Fruit fly (Drosophila melanogaster): ENCODE measurements around the gene Dis3l2.
A peak's percentile ranks its signal among the peaks of the same experiment; 100 is the strongest.

Dis3l2 gene

dm6 chr3L:262724-263177 lies 50.2 kb downstream of the Dis3l2 start:
- TF ChIP-seq Myc (optimal IDR thresholded peaks at IDR 0.05) = peak; percentile 42
- no peak for TF ChIP-seq Abd-B (GFP tag; optimal IDR thresholded peaks at IDR 0.05)
- TF ChIP-seq Hnf4 (GFP tag; optimal IDR thresholded peaks at IDR 0.05) = peak; percentile 25
- TF ChIP-seq CG9705 (GFP tag; optimal IDR thresholded peaks at IDR 0.05) = no peak
- no peak for TF ChIP-seq pan (optimal IDR thresholded peaks at IDR 0.05)
- no peak for TF ChIP-seq sv (GFP tag; optimal IDR thresholded peaks at IDR 0.05)
- TF ChIP-seq dl (GFP tag; optimal IDR thresholded peaks at IDR 0.05; ENCODE audit: insufficient read depth in 1 of 2, partially characterized antibody in 2 of 2) = no peak
- TF ChIP-seq GATAd (GFP tag; optimal IDR thresholded peaks at IDR 0.05) = no peak
- peak; percentile 20 for TF ChIP-seq psq (GFP tag; optimal IDR thresholded peaks at IDR 0.05)

dm6 chr3L:263500-264377 lies 51.2 kb downstream of the Dis3l2 start:
- TF ChIP-seq lola (GFP tag; optimal IDR thresholded peaks at IDR 0.05) (no peak), HLH106 (tag; optimal IDR thresholded peaks at IDR 0.05) (no peak), pan (optimal IDR thresholded peaks at IDR 0.05) (no peak)

- peak; percentile 27 for TF ChIP-seq Sp1 (GFP tag; optimal IDR thresholded peaks at IDR 0.05)
- TF ChIP-seq rgr (GFP tag; optimal IDR thresholded peaks at IDR 0.05) = peak; percentile 70
- TF ChIP-seq Rel (GFP tag; optimal IDR thresholded peaks at IDR 0.05) = no peak
- TF ChIP-seq Rel (tag; optimal IDR thresholded peaks at IDR 0.05) = no peak
- TF ChIP-seq psq (GFP tag; optimal IDR thresholded peaks at IDR 0.05) = peak; percentile 48
- peak; percentile 42 for TF ChIP-seq jim (GFP tag; optimal IDR thresholded peaks at IDR 0.05)
- TF ChIP-seq N (GFP tag; optimal IDR thresholded peaks at IDR 0.05) = no peak
- peak; percentile 37 for TF ChIP-seq ey (GFP tag; optimal IDR thresholded peaks at IDR 0.05)
- peak; percentile 47 for TF ChIP-seq OdsH (GFP tag; optimal IDR thresholded peaks at IDR 0.05)
- peak; percentile 57 for TF ChIP-seq fru (GFP tag; optimal IDR thresholded peaks at IDR 0.05)
- TF ChIP-seq woc (GFP tag; optimal IDR thresholded peaks at IDR 0.05) = peak; percentile 40
- peak; percentile 74 for TF ChIP-seq Hr83 (GFP tag; optimal IDR thresholded peaks at IDR 0.05; ENCODE audit: poor library complexity, severe bottlenecking)
- TF ChIP-seq dl (GFP tag; optimal IDR thresholded peaks at IDR 0.05; ENCODE audit: insufficient read depth in 1 of 2, partially characterized antibody in 2 of 2) = no peak
- peak; percentile 71 for TF ChIP-seq Hnf4 (GFP tag; optimal IDR thresholded peaks at IDR 0.05)
- TF ChIP-seq sage (GFP tag; optimal IDR thresholded peaks at IDR 0.05) = no peak
- peak; percentile 62 for TF ChIP-seq sv (GFP tag; optimal IDR thresholded peaks at IDR 0.05)
- no peak for TF ChIP-seq CrebA (GFP tag; optimal IDR thresholded peaks at IDR 0.05; ENCODE audit: borderline replicate concordance)
- no peak for TF ChIP-seq Vsx2 (GFP tag; optimal IDR thresholded peaks at IDR 0.05; ENCODE audit: partially characterized antibody)
- TF ChIP-seq CG32264 (GFP tag; optimal IDR thresholded peaks at IDR 0.05) = no peak
- TF ChIP-seq Abd-B (GFP tag; optimal IDR thresholded peaks at IDR 0.05) = no peak
- peak; percentile 78 for TF ChIP-seq Jra (GFP tag; optimal IDR thresholded peaks at IDR 0.05)
- TF ChIP-seq h (GFP tag; optimal IDR thresholded peaks at IDR 0.05) = peak; percentile 74
- no peak for TF ChIP-seq GATAd (GFP tag; optimal IDR thresholded peaks at IDR 0.05)
- no peak for TF ChIP-seq pan (optimal IDR thresholded peaks at IDR 0.05)
- TF ChIP-seq Mio (GFP tag; optimal IDR thresholded peaks at IDR 0.05) = no peak
- TF ChIP-seq Myc (optimal IDR thresholded peaks at IDR 0.05) = peak; percentile 14
- peak; percentile 66 for TF ChIP-seq brk (GFP tag; optimal IDR thresholded peaks at IDR 0.05)
- TF ChIP-seq Dfd (GFP tag; optimal IDR thresholded peaks at IDR 0.05) = no peak
- TF ChIP-seq br (GFP tag; optimal IDR thresholded peaks at IDR 0.05) = peak; percentile 50
- peak; percentile 55 for TF ChIP-seq dsf (GFP tag; optimal IDR thresholded peaks at IDR 0.05; ENCODE audit: borderline replicate concordance)
- no peak for TF ChIP-seq dmrt93B (GFP tag; optimal IDR thresholded peaks at IDR 0.05)
- TF ChIP-seq foxo (GFP tag; optimal IDR thresholded peaks at IDR 0.05) = peak in 1 of 2 experiments; percentile 57
- TF ChIP-seq HLH106 (tag; optimal IDR thresholded peaks at IDR 0.05) = peak; percentile 39
- TF ChIP-seq CG9705 (GFP tag; optimal IDR thresholded peaks at IDR 0.05) = peak; percentile 8
Measured at dm6 chr3L:264378-265151, 52.1 kb downstream of the Dis3l2 start, which contains the start of the genes Tudor-SN and mRpL17. Tudor-SN (minus strand) TSS chr3L:264380. mRpL17 (plus strand) TSS chr3L:264779.
